Worm (Caenorhabditis elegans): ENCODE measurements around the gene F20G2.2.

- TF ChIP-seq fkh-10 (GFP tag; optimal IDR thresholded peaks at IDR 0.05) (no peak), elt-3 (tag; optimal IDR thresholded peaks at IDR 0.05) (no peak), snpc-4 (tag; optimal IDR thresholded peaks at IDR 0.05) (no peak), isw-1 (GFP tag; IDR thresholded peaks at IDR 0.05) (no peak), blmp-1 (tag; optimal IDR thresholded peaks at IDR 0.05) (no peak), tbx-2 (tag; optimal IDR thresholded peaks at IDR 0.05) (no peak), lin-39 (tag; optimal IDR thresholded peaks at IDR 0.05) (no peak), jun-1 (tag; optimal IDR thresholded peaks at IDR 0.05) (no peak), alr-1 (tag; optimal IDR thresholded peaks at IDR 0.05; ENCODE audit: borderline replicate concordance) (no peak), dsc-1 (tag; optimal IDR thresholded peaks at IDR 0.05) (no peak), nhr-76 (tag; optimal IDR thresholded peaks at IDR 0.05) (no peak), egl-27 (tag; optimal IDR thresholded peaks at IDR 0.05) (no peak), ztf-11 (tag; optimal IDR thresholded peaks at IDR 0.05) (no peak)
Measured at ce11 chrV:13724781-13725180, 31.4 kb downstream of the F20G2.2 start, which contains the start of gene F35E12.2.
